Worm (Caenorhabditis elegans) whole organism, midembryonic: ENCODE measurements around the gene sinh-1.

Experiments
- T22C8.4 ChIP-seq: fragments of 200-800 bp; sonication (Bioruptor generic); IDR thresholded peaks from 2 replicates; pipeline ENCODE4 v1.3.6; 2022; ENCODE audit warnings: missing genetic modification characterization, missing compliant biosample characterization
- flt-1 ChIP-seq: fragments of 200-800 bp; sonication (Bioruptor generic); IDR thresholded peaks from 2 replicates; pipeline ENCODE4 v1.3.6; 2022; ENCODE audit warnings: missing genetic modification characterization, missing compliant biosample characterization
- tab-1 ChIP-seq: fragments of 200-800 bp; sonication (Bioruptor generic); IDR thresholded peaks from 2 replicates; pipeline ENCODE4 v1.3.6; 2022; ENCODE audit warnings: missing genetic modification characterization, missing compliant biosample characterization

ce11 chrII:12185710-12186109 lies 42.4 kb upstream of the sinh-1 start, which contains the start of gene Y57A10A.14:
- TF ChIP-seq flt-1 (no peak), tab-1 (GFP tag; lab: Robert Waterston, UW) (no peak), T22C8.4 (GFP tag; lab: Robert Waterston, UW) (no peak)
